Worm (Caenorhabditis elegans): ENCODE data around the gene C38C3.4.

C38C3.4 gene

ce11 chrV:1471977-1472376, 9.9 kb upstream of the C38C3.4 start:
- TF ChIP-seq sma-9 (GFP tag; optimal IDR thresholded peaks at IDR 0.05) (peak; percentile 31), sma-9 (tag; optimal IDR thresholded peaks at IDR 0.05) (no peak), nhr-77 (tag; optimal IDR thresholded peaks at IDR 0.05) (no peak)

- TF ChIP-seq ztf-4 (tag; optimal IDR thresholded peaks at IDR 0.05) (no peak), ama-1 (optimal IDR thresholded peaks at IDR 0.05) (no peak), nhr-129 (tag; optimal IDR thresholded peaks at IDR 0.05) (peak; percentile 13), fos-1 (tag; optimal IDR thresholded peaks at IDR 0.05) (peak; percentile 28)
Observed at ce11 chrV:1472569-1472968, 9.3 kb upstream of the C38C3.4 start.

ce11 chrV:1474486-1475125, 7.2 kb upstream of the C38C3.4 start, which contains the start of the genes F53E2.2 and unc-60:
Gene F53E2.2, plus strand, starts transcription at chrV:1475086.
Gene unc-60, plus strand, starts transcription at chrV:1475086.
- TF ChIP-seq sem-4 (tag; optimal IDR thresholded peaks at IDR 0.05): peak; percentile 35
- peak; percentile 10 to 73 for TF ChIP-seq mdl-1 (tag; optimal IDR thresholded peaks at IDR 0.05)
- no peak for TF ChIP-seq ama-1 (optimal IDR thresholded peaks at IDR 0.05)
- peak; percentile 71 for TF ChIP-seq unc-55 (GFP tag; optimal IDR thresholded peaks at IDR 0.05)
- peak; percentile 14 for TF ChIP-seq sma-3 (GFP tag; optimal IDR thresholded peaks at IDR 0.05)
- no peak for TF ChIP-seq nhr-23 (tag; optimal IDR thresholded peaks at IDR 0.05)
- TF ChIP-seq mbf-1 (tag; optimal IDR thresholded peaks at IDR 0.05): no peak
- peak; percentile 36 for TF ChIP-seq fos-1 (tag; optimal IDR thresholded peaks at IDR 0.05)
- peak; percentile 62 for TF ChIP-seq zag-1 (tag; optimal IDR thresholded peaks at IDR 0.05)
- TF ChIP-seq gmeb-1 (tag; optimal IDR thresholded peaks at IDR 0.05): peak; percentile 30
- peak; percentile 39 for TF ChIP-seq mab-5 (tag; optimal IDR thresholded peaks at IDR 0.05)
- TF ChIP-seq lin-11 (tag; optimal IDR thresholded peaks at IDR 0.05): peak; percentile 5
- peak; percentile 31 for TF ChIP-seq egl-27 (tag; optimal IDR thresholded peaks at IDR 0.05)
- TF ChIP-seq peb-1 (tag; optimal IDR thresholded peaks at IDR 0.05): no peak
- no peak for TF ChIP-seq ZK546.5 (tag; optimal IDR thresholded peaks at IDR 0.05)
- TF ChIP-seq unc-39 (tag; optimal IDR thresholded peaks at IDR 0.05): no peak
- no peak for TF ChIP-seq nhr-6 (tag; optimal IDR thresholded peaks at IDR 0.05)
- peak; percentile 1 for TF ChIP-seq skn-1 (tag; optimal IDR thresholded peaks at IDR 0.05)
- no peak for TF ChIP-seq blmp-1 (tag; optimal IDR thresholded peaks at IDR 0.05; ENCODE audit: insufficient read depth)
- no peak for TF ChIP-seq dmd-4 (tag; optimal IDR thresholded peaks at IDR 0.05)
- TF ChIP-seq F13H6.1 (tag; optimal IDR thresholded peaks at IDR 0.05): peak; percentile 94
- peak; percentile 44 for TF ChIP-seq ztf-4 (tag; optimal IDR thresholded peaks at IDR 0.05)
- peak; percentile 83 for TF ChIP-seq C34F6.9 (tag; optimal IDR thresholded peaks at IDR 0.05)
- peak; percentile 85 for TF ChIP-seq nhr-129 (tag; optimal IDR thresholded peaks at IDR 0.05)
- TF ChIP-seq crh-2 (tag; optimal IDR thresholded peaks at IDR 0.05): peak; percentile 25
- no peak for TF ChIP-seq unc-62 (GFP tag; optimal IDR thresholded peaks at IDR 0.05)
- TF ChIP-seq nhr-11 (tag; optimal IDR thresholded peaks at IDR 0.05): no peak
- peak; percentile 29 for TF ChIP-seq nhr-25 (tag; optimal IDR thresholded peaks at IDR 0.05)
- peak; percentile 16 for TF ChIP-seq ceh-82 (tag; optimal IDR thresholded peaks at IDR 0.05)
- no peak for TF ChIP-seq alr-1 (tag; optimal IDR thresholded peaks at IDR 0.05)
- TF ChIP-seq lin-13 (GFP tag; optimal IDR thresholded peaks at IDR 0.05): no peak
- no peak for TF ChIP-seq nhr-237 (tag; optimal IDR thresholded peaks at IDR 0.05)
- no peak for TF ChIP-seq elt-1 (tag; optimal IDR thresholded peaks at IDR 0.05)
- no peak for TF ChIP-seq ztf-11 (tag; optimal IDR thresholded peaks at IDR 0.05)
- TF ChIP-seq lsy-2 (tag; optimal IDR thresholded peaks at IDR 0.05): peak in 1 of 2 experiments; percentile 43
- TF ChIP-seq sma-9 (GFP tag; optimal IDR thresholded peaks at IDR 0.05): peak; percentile 48
- no peak for TF ChIP-seq sma-9 (tag; optimal IDR thresholded peaks at IDR 0.05)
- no peak for TF ChIP-seq Y55F3AM.14 (GFP tag; optimal IDR thresholded peaks at IDR 0.05)

- no peak for TF ChIP-seq dmd-4 (tag; optimal IDR thresholded peaks at IDR 0.05)
- TF ChIP-seq elt-1 (tag; optimal IDR thresholded peaks at IDR 0.05): no peak
- TF ChIP-seq sem-4 (tag; optimal IDR thresholded peaks at IDR 0.05): no peak
- no peak for TF ChIP-seq nhr-77 (tag; optimal IDR thresholded peaks at IDR 0.05)
- no peak for TF ChIP-seq crh-2 (tag; optimal IDR thresholded peaks at IDR 0.05)
- TF ChIP-seq F13H6.1 (tag; optimal IDR thresholded peaks at IDR 0.05): no peak
- no peak for TF ChIP-seq C34F6.9 (tag; optimal IDR thresholded peaks at IDR 0.05)
- no peak for TF ChIP-seq mbf-1 (tag; optimal IDR thresholded peaks at IDR 0.05)
- no peak for TF ChIP-seq lin-13 (GFP tag; optimal IDR thresholded peaks at IDR 0.05)
- TF ChIP-seq nhr-6 (tag; optimal IDR thresholded peaks at IDR 0.05): no peak
- TF ChIP-seq snpc-4 (tag; optimal IDR thresholded peaks at IDR 0.05): no peak
- TF ChIP-seq nhr-12 (tag; optimal IDR thresholded peaks at IDR 0.05): no peak
- no peak for TF ChIP-seq nhr-11 (tag; optimal IDR thresholded peaks at IDR 0.05)
- TF ChIP-seq skn-1 (tag; optimal IDR thresholded peaks at IDR 0.05): no peak
Observed at ce11 chrV:1476284-1476792, 5.5 kb upstream of the C38C3.4 start.
